Worm (Caenorhabditis elegans) whole organism, late embryonic: Measurements from ENCODE around the gene Y69A2AR.25.

Source experiments
- C08G9.2 ChIP-seq: sonication (generic microtip); optimal IDR thresholded peaks from 2 replicates; lab custom pipeline; 2016; ENCODE audit warnings: mild to moderate bottlenecking, missing genetic modification characterization, moderate library complexity, missing compliant biosample characterization
- C38D4.7 ChIP-seq: fragments of 200-800 bp; sonication (Bioruptor generic); optimal IDR thresholded peaks from 2 replicates; lab custom pipeline; 2018; ENCODE audit warnings: mild to moderate bottlenecking, missing genetic modification characterization, moderate library complexity, missing compliant biosample characterization
- F13H6.1 ChIP-seq: sonication (generic microtip); optimal IDR thresholded peaks from 2 replicates; lab custom pipeline; 2016; ENCODE audit warnings: missing genetic modification characterization, missing compliant biosample characterization
- T23F11.4 ChIP-seq: fragments of 200-800 bp; sonication (Bioruptor generic); optimal IDR thresholded peaks from 2 replicates; lab custom pipeline; 2018; ENCODE audit warnings: mild to moderate bottlenecking, missing genetic modification characterization, missing compliant biosample characterization
- Y22D7AL.16 ChIP-seq: sonication (generic microtip); optimal IDR thresholded peaks from 2 replicates; lab custom pipeline; 2016; ENCODE audit warnings: missing genetic modification characterization, missing compliant biosample characterization
- ahr-1 ChIP-seq: sonication (generic microtip); optimal IDR thresholded peaks from 2 replicates; lab custom pipeline; 2016; ENCODE audit warnings: missing genetic modification characterization, missing compliant biosample characterization
- ama-1 ChIP-seq: fragments of 150-350 bp; optimal IDR thresholded peaks from 2 replicates; lab custom pipeline; 2014
- ceh-14 ChIP-seq: sonication (generic microtip); optimal IDR thresholded peaks from 2 replicates; lab custom pipeline; 2016; ENCODE audit warnings: missing genotype, missing genetic modification characterization, missing compliant biosample characterization
- ceh-18 ChIP-seq: sonication (generic microtip); optimal IDR thresholded peaks from 2 replicates; lab custom pipeline; 2016; ENCODE audit warnings: missing genetic modification characterization, missing compliant biosample characterization
- ceh-19 ChIP-seq: fragments of 200-800 bp; sonication (Bioruptor generic); optimal IDR thresholded peaks from 2 replicates; lab custom pipeline; 2018; ENCODE audit warnings: mild to moderate bottlenecking, missing genetic modification characterization, missing compliant biosample characterization
- ceh-2 ChIP-seq: sonication (generic microtip); optimal IDR thresholded peaks from 2 replicates; lab custom pipeline; 2016; ENCODE audit warnings: missing genotype, missing genetic modification characterization, missing compliant biosample characterization
- ceh-24 ChIP-seq: sonication (generic microtip); optimal IDR thresholded peaks from 2 replicates; lab custom pipeline; 2016; ENCODE audit warnings: mild to moderate bottlenecking, missing genetic modification characterization, missing compliant biosample characterization
- ceh-31 ChIP-seq: sonication (generic microtip); optimal IDR thresholded peaks from 2 replicates; lab custom pipeline; 2016; ENCODE audit warnings: missing genetic modification characterization, missing compliant biosample characterization
- ceh-45 ChIP-seq: fragments of 200-800 bp; sonication (Bioruptor generic); IDR thresholded peaks from 2 replicates; pipeline ENCODE4 v1.3.6; 2022; ENCODE audit warnings: missing genetic modification reagents, missing genetic modification characterization, missing compliant biosample characterization
- ceh-48 ChIP-seq: sonication (generic microtip); optimal IDR thresholded peaks from 2 replicates; lab custom pipeline; 2016; ENCODE audit warnings: missing genetic modification characterization, inconsistent platforms, missing compliant biosample characterization
- ceh-9 ChIP-seq: sonication (generic microtip); optimal IDR thresholded peaks from 2 replicates; lab custom pipeline; 2016; ENCODE audit warnings: mild to moderate bottlenecking, missing genetic modification characterization, inconsistent platforms, missing compliant biosample characterization
- che-1 ChIP-seq: sonication (generic microtip); optimal IDR thresholded peaks from 2 replicates; lab custom pipeline; 2016; ENCODE audit warnings: mild to moderate bottlenecking, missing genetic modification characterization, missing compliant biosample characterization
- dmd-4 ChIP-seq: sonication (generic microtip); optimal IDR thresholded peaks from 2 replicates; lab custom pipeline; 2016; ENCODE audit warnings: borderline replicate concordance, missing genetic modification characterization, missing compliant biosample characterization
- dve-1 ChIP-seq: sonication (generic microtip); optimal IDR thresholded peaks from 2 replicates; lab custom pipeline; 2017; ENCODE audit warnings: antibody characterized with exemption, mild to moderate bottlenecking, missing genetic modification characterization, missing compliant biosample characterization
- elt-2 ChIP-seq: sonication (generic microtip); optimal IDR thresholded peaks from 2 replicates; lab custom pipeline; 2016; ENCODE audit warnings: missing genetic modification reagents, missing genetic modification characterization, missing compliant biosample characterization
- elt-4 ChIP-seq: sonication (generic microtip); optimal IDR thresholded peaks from 2 replicates; lab custom pipeline; 2016; ENCODE audit warnings: missing genetic modification characterization, missing compliant biosample characterization
- eyg-1 ChIP-seq: sonication (generic microtip); optimal IDR thresholded peaks from 2 replicates; lab custom pipeline; 2016; ENCODE audit warnings: missing genotype, missing genetic modification characterization, missing compliant biosample characterization
- fkh-10 ChIP-seq: fragments of 150-350 bp; optimal IDR thresholded peaks from 2 replicates; lab custom pipeline; 2014; ENCODE audit warnings: missing biosample characterization, missing genetic modification reagents, missing genetic modification characterization
- gmeb-2 ChIP-seq: sonication (generic microtip); optimal IDR thresholded peaks from 2 replicates; lab custom pipeline; 2016; ENCODE audit warnings: missing genetic modification characterization, inconsistent platforms, missing compliant biosample characterization
- hlh-13 ChIP-seq: fragments of 200-800 bp; sonication (Bioruptor generic); optimal IDR thresholded peaks from 2 replicates; lab custom pipeline; 2018; ENCODE audit warnings: mild to moderate bottlenecking, missing genetic modification characterization, missing compliant biosample characterization
- hlh-15 ChIP-seq: sonication (generic microtip); optimal IDR thresholded peaks from 2 replicates; lab custom pipeline; 2016; ENCODE audit warnings: missing genetic modification characterization, missing compliant biosample characterization
- hlh-30 ChIP-seq: sonication (generic microtip); optimal IDR thresholded peaks from 2 replicates; lab custom pipeline; 2017; ENCODE audit warnings: antibody characterized with exemption, missing genetic modification characterization, missing compliant biosample characterization; ENCODE audit not compliant: insufficient read depth
- hlh-6 ChIP-seq: sonication (generic microtip); optimal IDR thresholded peaks from 2 replicates; lab custom pipeline; 2016; ENCODE audit warnings: missing genotype, missing genetic modification characterization, missing compliant biosample characterization
- hlh-8 ChIP-seq: sonication (generic microtip); optimal IDR thresholded peaks from 2 replicates; lab custom pipeline; 2016; ENCODE audit warnings: missing genotype, missing genetic modification characterization, missing compliant biosample characterization
- lim-6 ChIP-seq: sonication (generic microtip); optimal IDR thresholded peaks from 2 replicates; lab custom pipeline; 2016; ENCODE audit warnings: missing genetic modification characterization, missing compliant biosample characterization
- lin-11 ChIP-seq: fragments of 200-800 bp; sonication (Bioruptor generic); optimal IDR thresholded peaks from 2 replicates; lab custom pipeline; 2018; ENCODE audit warnings: mild to moderate bottlenecking, missing genetic modification characterization, missing compliant biosample characterization
- madf-2 ChIP-seq: sonication (generic microtip); optimal IDR thresholded peaks from 2 replicates; lab custom pipeline; 2017; ENCODE audit warnings: missing genetic modification characterization, missing compliant biosample characterization
- mec-3 ChIP-seq: sonication (generic microtip); optimal IDR thresholded peaks from 2 replicates; lab custom pipeline; 2016; ENCODE audit warnings: borderline replicate concordance, missing genetic modification characterization, missing compliant biosample characterization
- nfya-1 ChIP-seq: sonication (generic microtip); optimal IDR thresholded peaks from 2 replicates; lab custom pipeline; 2017; ENCODE audit warnings: missing genetic modification characterization, mild to moderate bottlenecking, missing compliant biosample characterization, antibody characterized with exemption, moderate library complexity
- nhr-11 ChIP-seq: fragments of 150-350 bp; optimal IDR thresholded peaks from 2 replicates; lab custom pipeline; 2014; ENCODE audit warnings: missing biosample characterization, missing genetic modification characterization
- npax-4 ChIP-seq: sonication (generic microtip); optimal IDR thresholded peaks from 2 replicates; lab custom pipeline; 2016; ENCODE audit warnings: missing genetic modification characterization, missing compliant biosample characterization
- pag-3 ChIP-seq: sonication (generic microtip); optimal IDR thresholded peaks from 2 replicates; lab custom pipeline; 2016; ENCODE audit warnings: missing compliant biosample characterization, missing genetic modification characterization, borderline replicate concordance
- pat-9 ChIP-seq: fragments of 200-800 bp; sonication (Bioruptor generic); optimal IDR thresholded peaks from 2 replicates; lab custom pipeline; 2018; ENCODE audit warnings: mild to moderate bottlenecking, missing genetic modification characterization, moderate library complexity, missing compliant biosample characterization
- pax-1 ChIP-seq: fragments of 150-350 bp; optimal IDR thresholded peaks from 2 replicates; lab custom pipeline; 2014; ENCODE audit warnings: missing biosample characterization, missing genetic modification characterization
- pha-2 ChIP-seq: sonication (generic microtip); optimal IDR thresholded peaks from 2 replicates; lab custom pipeline; 2017; ENCODE audit warnings: mild to moderate bottlenecking, missing genetic modification characterization, missing compliant biosample characterization
- pha-4 ChIP-seq: fragments of 150-350 bp; optimal IDR thresholded peaks from 2 replicates; lab custom pipeline; 2018; ENCODE audit warnings: missing biosample characterization, missing genetic modification reagents, missing genetic modification characterization
- pqm-1 ChIP-seq: sonication (generic microtip); optimal IDR thresholded peaks from 2 replicates; lab custom pipeline; 2016; ENCODE audit warnings: missing genetic modification characterization, missing compliant biosample characterization
- ref-2 ChIP-seq: sonication (generic microtip); optimal IDR thresholded peaks from 2 replicates; lab custom pipeline; 2016; ENCODE audit warnings: missing genetic modification characterization, missing compliant biosample characterization
- rnt-1 ChIP-seq: sonication (generic microtip); optimal IDR thresholded peaks from 2 replicates; lab custom pipeline; 2016; ENCODE audit warnings: missing genetic modification characterization, missing compliant biosample characterization
- sox-2 ChIP-seq: fragments of 200-800 bp; sonication (Bioruptor generic); IDR thresholded peaks from 2 replicates; pipeline ENCODE4 v1.3.6; 2022; ENCODE audit warnings: missing genetic modification reagents, missing genetic modification characterization, missing compliant biosample characterization
- syd-9 ChIP-seq: sonication (generic microtip); optimal IDR thresholded peaks from 2 replicates; lab custom pipeline; 2016; ENCODE audit warnings: mild to moderate bottlenecking, missing genetic modification characterization, moderate library complexity, missing compliant biosample characterization
- tbx-2 ChIP-seq: sonication (generic microtip); optimal IDR thresholded peaks from 2 replicates; lab custom pipeline; 2016; ENCODE audit warnings: missing genetic modification characterization, missing compliant biosample characterization
- tbx-7 ChIP-seq: sonication (generic microtip); optimal IDR thresholded peaks from 2 replicates; lab custom pipeline; 2016; ENCODE audit warnings: missing genotype, missing genetic modification characterization, missing compliant biosample characterization
- unc-86 ChIP-seq: sonication (generic microtip); optimal IDR thresholded peaks from 2 replicates; lab custom pipeline; 2016; ENCODE audit warnings: missing genetic modification characterization, missing compliant biosample characterization
- ztf-16 ChIP-seq: sonication (generic microtip); optimal IDR thresholded peaks from 2 replicates; lab custom pipeline; 2017; ENCODE audit warnings: missing genetic modification characterization, missing compliant biosample characterization

Gene Y69A2AR.25

ce11 chrIV:2602862-2603189 is 34.7 kb upstream of the Y69A2AR.25 start:
- no peak for TF ChIP-seq hlh-6 (tag; lab: Kevin White, UChicago)

- TF ChIP-seq unc-86 (tag; lab: Kevin White, UChicago) = no peak
- no peak for TF ChIP-seq ztf-16 (tag; lab: Kevin White, UChicago)
- TF ChIP-seq eyg-1 (tag; lab: Kevin White, UChicago) = no peak
- TF ChIP-seq pag-3 (tag; lab: Kevin White, UChicago) = no peak
- no peak for TF ChIP-seq lin-11 (tag; lab: Kevin White, UChicago)
- no peak for TF ChIP-seq hlh-13 (GFP tag; lab: Kevin White, UChicago)
- no peak for TF ChIP-seq pha-4 (tag; lab: Kevin White, UChicago)
- TF ChIP-seq ceh-31 (tag; lab: Kevin White, UChicago) = peak; percentile 70
- TF ChIP-seq ceh-9 (tag; lab: Kevin White, UChicago) = no peak
- TF ChIP-seq nhr-11 (tag; lab: Kevin White, UChicago) = no peak
- TF ChIP-seq C08G9.2 (tag; lab: Kevin White, UChicago) = no peak
- TF ChIP-seq nfya-1 = peak; percentile 81
- TF ChIP-seq tbx-7 (tag; lab: Kevin White, UChicago) = no peak
- peak; percentile 65 for TF ChIP-seq pax-1 (tag; lab: Kevin White, UChicago)
- TF ChIP-seq ceh-2 (tag; lab: Kevin White, UChicago) = peak; percentile 23
- TF ChIP-seq elt-2 (tag; lab: Kevin White, UChicago) = peak; percentile 69
- no peak for TF ChIP-seq Y22D7AL.16
- no peak for TF ChIP-seq mec-3 (tag; lab: Kevin White, UChicago)
- no peak for TF ChIP-seq lim-6
- no peak for TF ChIP-seq madf-2
- no peak for TF ChIP-seq elt-4 (tag; lab: Kevin White, UChicago)
- TF ChIP-seq ref-2 = peak; percentile 57
- TF ChIP-seq ceh-18 = peak; percentile 80
- TF ChIP-seq hlh-15 = no peak
- no peak for TF ChIP-seq rnt-1 (tag; lab: Kevin White, UChicago)
- TF ChIP-seq ceh-48 (tag; lab: Kevin White, UChicago) = no peak
- TF ChIP-seq tbx-2 = peak; percentile 68
- TF ChIP-seq dve-1 (tag; lab: Kevin White, UChicago) = peak; percentile 60
- peak; percentile 41 for TF ChIP-seq F13H6.1
- no peak for TF ChIP-seq ahr-1 (tag; lab: Kevin White, UChicago)
- no peak for TF ChIP-seq syd-9 (tag; lab: Kevin White, UChicago)
- no peak for TF ChIP-seq hlh-8 (tag; lab: Kevin White, UChicago)
- no peak for TF ChIP-seq ama-1 (lab: Kevin White, UChicago)
- TF ChIP-seq gmeb-2 = no peak
- no peak for TF ChIP-seq fkh-10 (GFP tag; lab: Kevin White, UChicago)
- TF ChIP-seq pha-2 (tag; lab: Kevin White, UChicago) = peak; percentile 17
- no peak for TF ChIP-seq pat-9 (tag; lab: Kevin White, UChicago)
- no peak for TF ChIP-seq ceh-45 (GFP tag; lab: Robert Waterston, UW)
- no peak for TF ChIP-seq che-1 (tag; lab: Kevin White, UChicago)
- no peak for TF ChIP-seq npax-4 (tag; lab: Kevin White, UChicago)
- no peak for TF ChIP-seq ceh-14 (tag; lab: Kevin White, UChicago)
- peak; percentile 51 for TF ChIP-seq pqm-1
- no peak for TF ChIP-seq C38D4.7
- TF ChIP-seq ceh-24 (tag; lab: Kevin White, UChicago) = no peak
- no peak for TF ChIP-seq ceh-19 (GFP tag; lab: Kevin White, UChicago)
- no peak for TF ChIP-seq dmd-4 (tag; lab: Kevin White, UChicago)
- no peak for TF ChIP-seq sox-2 (GFP tag; lab: Robert Waterston, UW)
- TF ChIP-seq hlh-30 = peak; percentile 100
- TF ChIP-seq T23F11.4 = no peak
These were observed 34.1 kb upstream of the Y69A2AR.25 start for ce11 chrIV:2601988-2602861.
